Fruit fly (Drosophila melanogaster) whole organism, embryonic: ENCODE data around the gene cnc.

Experiments used
- Ada2b ChIP-seq: fragments of 200-800 bp; sonication (Bioruptor generic); IDR thresholded peaks from 2 replicates; pipeline ENCODE4 v1.3.6; 2022; ENCODE audit warnings: missing biosample characterization, missing genetic modification characterization
- Awh ChIP-seq: fragments of 200-800 bp; sonication (Bioruptor generic); IDR thresholded peaks from 2 replicates; pipeline ENCODE4, ENCODE4 v1.3.6; 2022; ENCODE audit warnings: missing biosample characterization, missing genetic modification characterization
- CG10267 ChIP-seq: fragments of 200-800 bp; sonication (Bioruptor generic); optimal IDR thresholded peaks from 2 replicates; lab custom pipeline; 2018; ENCODE audit warnings: missing biosample characterization, mild to moderate bottlenecking, missing genetic modification characterization, moderate library complexity
- CG10959 ChIP-seq: fragments of 200-800 bp; sonication (Bioruptor generic); IDR thresholded peaks from 2 replicates; pipeline ENCODE4 v1.3.6; 2022; ENCODE audit warnings: missing biosample characterization, missing genetic modification characterization
- CG11398 ChIP-seq: fragments of 200-800 bp; sonication (Bioruptor generic); optimal IDR thresholded peaks from 2 replicates; lab custom pipeline; 2016; ENCODE audit warnings: missing biosample characterization, missing genetic modification characterization
- CG15011 ChIP-seq: fragments of 200-800 bp; sonication (Bioruptor generic); optimal IDR thresholded peaks from 3 replicates; lab custom pipeline; 2018; ENCODE audit warnings: missing biosample characterization, mild to moderate bottlenecking, missing genetic modification characterization
- CG15479 ChIP-seq: fragments of 200-800 bp; sonication (Bioruptor generic); optimal IDR thresholded peaks from 3 replicates; lab custom pipeline; 2019; ENCODE audit warnings: missing biosample characterization, mild to moderate bottlenecking, missing genetic modification characterization, moderate library complexity
- CG15696 ChIP-seq: fragments of 200-800 bp; sonication (Bioruptor generic); optimal IDR thresholded peaks from 2 replicates; lab custom pipeline; 2019; ENCODE audit warnings: missing biosample characterization, mild to moderate bottlenecking, missing genetic modification characterization, moderate library complexity
- CG16815 ChIP-seq: fragments of 200-800 bp; sonication (Bioruptor generic); optimal IDR thresholded peaks from 3 replicates; lab custom pipeline; 2017; ENCODE audit warnings: missing biosample characterization, mild to moderate bottlenecking, missing genetic modification characterization
- CG2116 ChIP-seq: fragments of 200-800 bp; sonication (Bioruptor generic); optimal IDR thresholded peaks from 3 replicates; lab custom pipeline; 2018; ENCODE audit warnings: missing biosample characterization, mild to moderate bottlenecking, missing genetic modification characterization
- CG30403 ChIP-seq: fragments of 200-800 bp; sonication (Bioruptor generic); optimal IDR thresholded peaks from 3 replicates; lab custom pipeline; 2016; ENCODE audit warnings: missing biosample characterization, missing genetic modification characterization
- CG31441 ChIP-seq: fragments of 200-800 bp; sonication (Bioruptor generic); IDR thresholded peaks from 2 replicates; pipeline ENCODE4 v1.3.6; 2022; ENCODE audit warnings: missing biosample characterization, missing genetic modification characterization
- CG32772 ChIP-seq: fragments of 200-800 bp; sonication (Bioruptor generic); IDR thresholded peaks from 2 replicates; pipeline ENCODE4 v1.3.6; 2022; ENCODE audit warnings: missing biosample characterization, missing genetic modification characterization
- CG33557 ChIP-seq: fragments of 200-800 bp; sonication (Bioruptor generic); optimal IDR thresholded peaks from 2 replicates; lab custom pipeline; 2019; ENCODE audit warnings: missing biosample characterization, mild to moderate bottlenecking, missing genetic modification characterization, moderate library complexity
- CG34224 ChIP-seq: fragments of 200-800 bp; sonication (Bioruptor generic); IDR thresholded peaks from 3 replicates; pipeline ENCODE4 v1.3.6; 2022; ENCODE audit warnings: missing biosample characterization, missing genetic modification characterization; ENCODE audit not compliant: partially characterized antibody
- CG3847 ChIP-seq: fragments of 200-800 bp; sonication (Bioruptor generic); IDR thresholded peaks from 2 replicates; pipeline ENCODE4 v1.3.6; 2022; ENCODE audit warnings: missing biosample characterization, missing genetic modification characterization
- CG5245 ChIP-seq: fragments of 200-800 bp; sonication (Bioruptor generic); optimal IDR thresholded peaks from 3 replicates; lab custom pipeline; 2016; ENCODE audit warnings: missing biosample characterization, missing genetic modification characterization
- CG6175 ChIP-seq: fragments of 200-800 bp; sonication (Bioruptor generic); IDR thresholded peaks from 3 replicates; pipeline ENCODE4 v1.3.6; 2022; ENCODE audit warnings: missing biosample characterization, missing genetic modification characterization
- CG6689 ChIP-seq: fragments of 200-800 bp; sonication (Bioruptor generic); IDR thresholded peaks from 2 replicates; pipeline ENCODE4 v1.3.6; 2022; ENCODE audit warnings: missing biosample characterization, missing genetic modification characterization
- CG7372 ChIP-seq: fragments of 200-800 bp; sonication (Bioruptor generic); IDR thresholded peaks from 2 replicates; pipeline ENCODE4 v1.3.6; 2022; ENCODE audit warnings: missing biosample characterization, missing genetic modification characterization
- CG7786 ChIP-seq: fragments of 200-800 bp; sonication (Bioruptor generic); optimal IDR thresholded peaks from 2 replicates; lab custom pipeline; 2016; ENCODE audit warnings: missing biosample characterization, missing genetic modification characterization
- CG7839 ChIP-seq: fragments of 200-800 bp; sonication (Bioruptor generic); optimal IDR thresholded peaks from 3 replicates; lab custom pipeline; 2018; ENCODE audit warnings: missing biosample characterization, mild to moderate bottlenecking, missing genetic modification characterization, moderate library complexity
- CG8388 ChIP-seq: fragments of 200-800 bp; sonication (Bioruptor generic); optimal IDR thresholded peaks from 2 replicates; lab custom pipeline; 2019; ENCODE audit warnings: missing biosample characterization, mild to moderate bottlenecking, missing genetic modification characterization, moderate library complexity
- CTCF ChIP-seq: fragments of 200-800 bp; sonication (Bioruptor generic); optimal IDR thresholded peaks from 2 replicates; lab custom pipeline; 2017; ENCODE audit warnings: missing biosample characterization, mild to moderate bottlenecking, missing genetic modification characterization, moderate library complexity
- Chrac-16 ChIP-seq: fragments of 200-800 bp; sonication (Bioruptor generic); optimal IDR thresholded peaks from 3 replicates; lab custom pipeline; 2016; ENCODE audit warnings: missing biosample characterization, missing genetic modification characterization
- CrebB ChIP-seq: fragments of 200-800 bp; sonication (Bioruptor generic); optimal IDR thresholded peaks from 3 replicates; lab custom pipeline; 2018; ENCODE audit warnings: missing biosample characterization, mild to moderate bottlenecking, missing genetic modification characterization
- D19B ChIP-seq: fragments of 200-800 bp; sonication (Bioruptor generic); optimal IDR thresholded peaks from 2 replicates; lab custom pipeline; 2017; ENCODE audit warnings: missing biosample characterization, mild to moderate bottlenecking, missing genetic modification characterization
- Dip2 ChIP-seq: fragments of 200-800 bp; sonication (Bioruptor generic); IDR thresholded peaks from 2 replicates; pipeline ENCODE4 v1.3.6; 2022; ENCODE audit warnings: missing biosample characterization, missing genetic modification characterization
- Dip3 ChIP-seq: fragments of 200-800 bp; sonication (Bioruptor generic); optimal IDR thresholded peaks from 3 replicates; lab custom pipeline; 2016; ENCODE audit warnings: missing biosample characterization, missing genetic modification characterization
- Dp ChIP-seq: fragments of 200-800 bp; sonication (Bioruptor generic); optimal IDR thresholded peaks from 2 replicates; lab custom pipeline; 2018; ENCODE audit warnings: missing biosample characterization, mild to moderate bottlenecking, missing genetic modification characterization, moderate library complexity
- Ets65A ChIP-seq: fragments of 200-800 bp; sonication (Bioruptor generic); peaks from one replicate; lab custom pipeline; 2016; ENCODE audit warnings: missing biosample characterization, missing genetic modification characterization
- HLH3B ChIP-seq: fragments of 200-800 bp; sonication (Bioruptor generic); IDR thresholded peaks from 2 replicates; pipeline ENCODE4 v1.3.6; 2022; ENCODE audit warnings: missing biosample characterization, missing genetic modification characterization
- Lhr ChIP-seq: fragments of 200-800 bp; sonication (Bioruptor generic); optimal IDR thresholded peaks from 3 replicates; lab custom pipeline; 2017; ENCODE audit warnings: mild to moderate bottlenecking, missing biosample characterization, missing genetic modification reagents, missing genetic modification characterization
- Meics ChIP-seq: fragments of 200-800 bp; sonication (Bioruptor generic); optimal IDR thresholded peaks from 2 replicates; lab custom pipeline; 2017; ENCODE audit warnings: missing biosample characterization, mild to moderate bottlenecking, missing genetic modification characterization
- NFAT ChIP-seq: fragments of 200-800 bp; sonication (Bioruptor generic); IDR thresholded peaks from 2 replicates; pipeline ENCODE4 v1.3.6; 2022; ENCODE audit warnings: missing biosample characterization, missing genetic modification characterization
- NK7.1 ChIP-seq: fragments of 200-800 bp; sonication (Bioruptor generic); optimal IDR thresholded peaks from 3 replicates; lab custom pipeline; 2016; ENCODE audit warnings: missing biosample characterization, missing genetic modification characterization
- Ptx1 ChIP-seq: fragments of 200-800 bp; sonication (Bioruptor generic); IDR thresholded peaks from 2 replicates; pipeline ENCODE4 v1.3.6; 2022; ENCODE audit warnings: missing biosample characterization, missing genetic modification characterization
- Rfx ChIP-seq: fragments of 200-800 bp; sonication (Bioruptor generic); IDR thresholded peaks from 2 replicates; pipeline ENCODE4 v1.3.6; 2022; ENCODE audit warnings: missing biosample characterization, missing genetic modification characterization
- ci ChIP-seq: fragments of 200-800 bp; sonication (Bioruptor generic); IDR thresholded peaks from 3 replicates; pipeline ENCODE4 v1.3.6; 2022; ENCODE audit warnings: missing biosample characterization, missing genetic modification characterization
- dpn ChIP-seq, 2 experiments: fragments of 200-800 bp; sonication (Bioruptor generic); optimal IDR thresholded peaks; 3 replicates each; lab custom pipeline; 2016; ENCODE audit warnings: missing biosample characterization in 2 of 2, missing genetic modification characterization in 2 of 2
- kni ChIP-seq: fragments of 200-800 bp; sonication (Bioruptor generic); optimal IDR thresholded peaks from 3 replicates; lab custom pipeline; 2017; ENCODE audit warnings: mild to moderate bottlenecking, missing biosample characterization, missing genetic modification reagents, missing genetic modification characterization
- mld ChIP-seq: fragments of 200-800 bp; sonication (Bioruptor generic); IDR thresholded peaks from 3 replicates; pipeline ENCODE4 v1.3.6; 2022; ENCODE audit warnings: missing biosample characterization, missing genetic modification characterization; ENCODE audit not compliant: partially characterized antibody
- nmo ChIP-seq: fragments of 200-800 bp; sonication (Bioruptor generic); optimal IDR thresholded peaks from 2 replicates; lab custom pipeline; 2018; ENCODE audit warnings: missing biosample characterization, mild to moderate bottlenecking, missing genetic modification characterization, moderate library complexity
- ro ChIP-seq: fragments of 200-800 bp; sonication (Bioruptor generic); IDR thresholded peaks from 2 replicates; pipeline ENCODE4 v1.3.6; 2022; ENCODE audit warnings: missing biosample characterization, missing genetic modification characterization
- sc ChIP-seq, 3 experiments: fragments of >200 bp in 2 of 3; fragments of 200-800 bp in 1 of 3; sonication (Bioruptor generic) in 1 of 3; optimal IDR thresholded peaks; 2 replicates in 2 of 3; 3 replicates in 1 of 3; lab custom pipeline; 2017; ENCODE audit warnings: mild to moderate bottlenecking in 1 of 3, missing biosample characterization in 1 of 3, missing genetic modification characterization in 1 of 3, missing genetic modification reagents in 1 of 3
- schlank ChIP-seq: fragments of 200-800 bp; sonication (Bioruptor generic); optimal IDR thresholded peaks from 2 replicates; lab custom pipeline; 2018; ENCODE audit warnings: missing biosample characterization, mild to moderate bottlenecking, missing genetic modification characterization
- stwl ChIP-seq: fragments of 200-800 bp; sonication (Bioruptor generic); optimal IDR thresholded peaks from 3 replicates; lab custom pipeline; 2018; ENCODE audit warnings: missing biosample characterization, mild to moderate bottlenecking, missing genetic modification characterization, moderate library complexity
- sug ChIP-seq: fragments of 200-800 bp; optimal IDR thresholded peaks from 2 replicates; lab custom pipeline; 2019; ENCODE audit warnings: missing biosample characterization, mild to moderate bottlenecking, missing genetic modification characterization, moderate library complexity
- zen ChIP-seq: fragments of 200-800 bp; sonication (Bioruptor generic); optimal IDR thresholded peaks from 3 replicates; lab custom pipeline; 2018; ENCODE audit warnings: missing biosample characterization, mild to moderate bottlenecking, missing genetic modification characterization, moderate library complexity

Gene cnc

DNA sequence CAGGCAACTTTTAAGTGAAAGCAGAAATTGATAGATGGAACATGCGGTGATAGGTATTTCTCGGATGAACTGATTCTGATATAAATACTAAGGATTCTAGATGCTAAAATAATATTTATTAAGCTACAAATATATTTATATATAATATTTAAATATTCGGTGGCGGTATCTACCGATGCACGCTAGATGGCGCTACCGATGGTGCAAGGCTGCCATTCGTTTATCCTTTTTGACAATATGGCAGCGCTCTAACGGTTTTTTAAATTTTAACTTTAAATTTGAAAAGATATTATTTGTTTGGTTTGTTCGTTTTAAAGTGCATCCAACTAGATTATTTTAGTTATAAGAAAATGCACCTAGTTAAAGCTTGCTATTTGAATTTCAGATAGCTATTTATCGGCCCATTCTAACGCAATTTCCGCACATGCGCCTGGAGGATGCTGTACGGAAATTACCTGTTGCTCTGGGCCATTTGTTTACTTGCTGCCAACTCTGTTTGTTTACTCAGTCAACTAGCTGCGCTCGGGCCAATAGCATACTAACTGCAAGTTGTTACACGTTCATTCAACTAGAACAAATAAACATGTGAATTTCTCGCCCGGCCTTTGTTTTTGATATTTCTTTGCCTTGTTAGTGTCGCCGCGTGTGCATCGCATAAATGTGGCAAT is 67.1 kb downstream of the cnc start, which contains the start of gene VhaAC39-2 (continued):
- 0 out of 2 replicates have a peak, but pooled peaks have one; percentile 24 for TF ChIP-seq CG10959 (GFP tag; lab: Robert Waterston, UW)
- TF ChIP-seq Dp (GFP tag; lab: Kevin White, UChicago), result peak; percentile 57
- no peak for TF ChIP-seq CG11398 (GFP tag; lab: Kevin White, UChicago)
- TF ChIP-seq CG2116 (GFP tag; lab: Kevin White, UChicago), result peak; percentile 42
- no peak for TF ChIP-seq CG6175 (GFP tag; lab: Robert Waterston, UW)
- TF ChIP-seq dpn (GFP tag; optimal IDR thresholded peaks at IDR 0.05; lab: Kevin White, UChicago), result peak in 1 of 2 experiments; percentile 15
- peak; percentile 48 for TF ChIP-seq CG3847 (GFP tag; lab: Robert Waterston, UW)
- peak; percentile 55 for TF ChIP-seq Lhr
- peak; percentile 95 for TF ChIP-seq CTCF (GFP tag; lab: Kevin White, UChicago)
- TF ChIP-seq Meics, result peak; percentile 23
- TF ChIP-seq nmo (GFP tag; lab: Kevin White, UChicago), result peak; percentile 28
- TF ChIP-seq HLH3B, result peak; percentile 28; the same call in 1 of the 2 replicates
- no peak for TF ChIP-seq Ada2b (GFP tag; lab: Robert Waterston, UW)
- TF ChIP-seq CG33557 (GFP tag; lab: Kevin White, UChicago), result peak; percentile 13
- TF ChIP-seq D19B (GFP tag; lab: Kevin White, UChicago), result no peak
- TF ChIP-seq Chrac-16 (GFP tag; lab: Kevin White, UChicago), result peak; percentile 6
- peak; percentile 29 for TF ChIP-seq CG10267 (tag; lab: Kevin White, UChicago)
- peak; percentile 22 for TF ChIP-seq Ets65A
- peak; percentile 52 for TF ChIP-seq CG15696 (tag; lab: Kevin White, UChicago)
- TF ChIP-seq CG7839 (tag; lab: Kevin White, UChicago), result peak; percentile 3
- TF ChIP-seq CG30403 (GFP tag; lab: Kevin White, UChicago), result peak; percentile 2
- no peak for TF ChIP-seq CG34224 (GFP tag; lab: Robert Waterston, UW)
- no peak for TF ChIP-seq Awh (GFP tag; lab: Robert Waterston, UW)
- TF ChIP-seq zen (tag; lab: Kevin White, UChicago), result peak; percentile 6
- TF ChIP-seq NK7.1, result no peak

DNA sequence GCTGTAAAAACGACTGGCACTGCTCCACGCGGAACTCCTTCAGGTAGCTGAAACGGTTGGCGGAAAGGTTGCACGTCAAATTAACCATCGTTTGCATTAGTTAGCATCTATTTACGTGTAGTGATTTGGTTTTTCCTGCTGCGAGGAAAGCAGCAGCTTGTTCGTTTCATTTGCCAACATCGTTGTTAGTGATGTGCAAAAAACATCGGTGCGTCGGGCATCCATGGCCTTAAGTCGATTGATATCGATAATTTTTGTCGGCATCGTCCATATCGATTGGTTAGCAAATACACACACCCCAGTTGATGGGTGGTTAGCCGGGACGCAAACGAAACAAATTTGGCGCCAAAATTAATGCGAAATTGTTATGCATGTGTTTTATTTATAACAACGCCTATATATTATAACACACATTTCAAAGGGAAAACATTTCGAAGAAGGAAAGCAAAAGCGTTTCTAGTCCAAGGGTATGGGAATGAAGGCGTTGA is 68.8 kb downstream of the cnc start, which contains the start of gene unk:
Gene unk, minus strand, starts transcription at position 199 of the 488 bp plus-strand sequence.
- peak; percentile 20 for TF ChIP-seq zen (tag; lab: Kevin White, UChicago)
- TF ChIP-seq NFAT (GFP tag; lab: Robert Waterston, UW), result peak; percentile 68
- no peak for TF ChIP-seq ro (GFP tag; lab: Robert Waterston, UW)
- TF ChIP-seq ci (GFP tag; lab: Robert Waterston, UW), result peak; percentile 42; the same call in 1 of the 3 replicates
- TF ChIP-seq CG31441, result no peak
- TF ChIP-seq Dip2, result no peak
- TF ChIP-seq CG15479 (GFP tag; lab: Kevin White, UChicago), result no peak
- no peak for TF ChIP-seq kni (GFP tag; lab: Kevin White, UChicago)
- TF ChIP-seq Dip3 (GFP tag; lab: Kevin White, UChicago), result no peak
- no peak for TF ChIP-seq CG7786 (GFP tag; lab: Kevin White, UChicago)
- TF ChIP-seq sug (tag; lab: Kevin White, UChicago), result peak; percentile 66
- TF ChIP-seq CG8388, result no peak
- TF ChIP-seq CG16815 (GFP tag; lab: Kevin White, UChicago), result no peak
- peak; percentile 5 for TF ChIP-seq CrebB (tag; lab: Kevin White, UChicago)
- no peak for TF ChIP-seq Ptx1 (GFP tag; lab: Robert Waterston, UW)
- peak; percentile 95 for TF ChIP-seq mld (GFP tag; lab: Robert Waterston, UW)
- TF ChIP-seq CG15011, result no peak
- no peak for TF ChIP-seq sc (optimal IDR thresholded peaks at IDR 0.05; lab: Kevin White, UChicago)
- no peak for TF ChIP-seq sc (GFP tag; optimal IDR thresholded peaks at IDR 0.05; lab: Kevin White, UChicago)
- TF ChIP-seq CG6689 (GFP tag; lab: Robert Waterston, UW), result no peak
- TF ChIP-seq schlank (tag; lab: Kevin White, UChicago), result no peak
- TF ChIP-seq stwl (tag; lab: Kevin White, UChicago), result peak; percentile 34
- TF ChIP-seq nmo (GFP tag; lab: Kevin White, UChicago), result peak; percentile 8
- TF ChIP-seq Rfx, result peak; percentile 77
- TF ChIP-seq Chrac-16 (GFP tag; lab: Kevin White, UChicago), result no peak
- no peak for TF ChIP-seq CG5245
- TF ChIP-seq CG32772 (GFP tag; lab: Robert Waterston, UW), result no peak
- TF ChIP-seq CG7372 (GFP tag; lab: Robert Waterston, UW), result no peak
